Fruit fly (Drosophila melanogaster): ENCODE data around the gene CG3108.

Gene CG3108

DNA sequence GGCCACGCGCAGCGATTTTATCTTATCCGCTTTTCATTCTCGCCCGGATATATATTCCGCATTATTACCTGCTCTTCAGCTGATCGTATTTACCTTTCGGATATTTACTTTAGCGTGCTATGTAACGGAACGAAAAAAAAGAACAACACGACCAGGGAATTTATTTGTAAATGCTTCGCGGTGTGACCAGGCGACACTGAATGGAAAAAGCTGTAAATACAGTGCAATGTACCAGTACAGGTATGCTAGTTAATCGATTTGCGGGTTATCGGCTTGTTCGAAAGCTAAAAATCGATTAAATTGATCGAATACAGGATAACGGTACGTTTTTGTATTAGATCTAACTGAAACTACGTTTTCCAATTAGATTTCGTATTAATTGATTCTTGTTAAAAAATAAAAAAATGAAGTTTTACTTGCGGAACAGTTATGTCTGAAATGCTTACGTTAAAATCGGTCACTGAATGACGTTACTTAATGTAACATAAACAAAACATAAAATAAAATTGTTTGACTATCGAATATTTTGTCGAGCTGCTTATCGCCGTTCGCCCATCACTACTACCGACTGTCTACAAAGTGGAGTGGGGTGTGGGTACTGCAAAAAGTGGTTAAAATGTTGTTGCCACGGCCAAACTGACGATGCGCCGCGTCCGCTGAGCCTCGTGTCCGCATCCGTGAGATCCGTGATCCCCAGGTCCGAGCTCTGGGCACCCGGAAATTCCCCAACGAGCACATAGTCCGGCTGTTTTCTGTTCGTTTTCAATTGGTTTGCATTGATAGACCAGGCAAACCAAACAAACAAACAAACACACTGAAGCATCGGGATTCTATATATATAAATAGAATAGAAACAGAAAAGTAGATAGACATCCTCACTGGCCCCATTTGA lies 17.2 kb downstream of the CG3108 start, which contains the start of the genes MAPk-Ak2 and CG42699 (continued):
- peak; percentile 50 for TF ChIP-seq pdm3 (GFP tag; optimal IDR thresholded peaks at IDR 0.05)
- TF ChIP-seq Eip75B (GFP tag; optimal IDR thresholded peaks at IDR 0.05) = peak; percentile 38
- TF ChIP-seq fkh (GFP tag; optimal IDR thresholded peaks at IDR 0.05) = peak; percentile 97
- peak; percentile 10 for TF ChIP-seq acj6 (GFP tag; optimal IDR thresholded peaks at IDR 0.05)
- TF ChIP-seq CG8319 (GFP tag; optimal IDR thresholded peaks at IDR 0.05) = no peak
- TF ChIP-seq Ets96B (tag; optimal IDR thresholded peaks at IDR 0.05) = peak; percentile 15
- TF ChIP-seq fd85E (GFP tag; optimal IDR thresholded peaks at IDR 0.05) = no peak
- TF ChIP-seq ss (GFP tag; optimal IDR thresholded peaks at IDR 0.05) = peak; percentile 65 to 80
- peak; percentile 29 for TF ChIP-seq Blimp-1 (GFP tag; optimal IDR thresholded peaks at IDR 0.05)
- peak; percentile 49 for TF ChIP-seq CG10631 (GFP tag; optimal IDR thresholded peaks at IDR 0.05)
- TF ChIP-seq Smox (GFP tag; optimal IDR thresholded peaks at IDR 0.05) = no peak
- TF ChIP-seq dac (GFP tag; optimal IDR thresholded peaks at IDR 0.05) = no peak
- TF ChIP-seq Met (GFP tag; optimal IDR thresholded peaks at IDR 0.05) = peak; percentile 54
- TF ChIP-seq CG32006 (GFP tag; optimal IDR thresholded peaks at IDR 0.05) = no peak
- TF ChIP-seq CG8119 (GFP tag; IDR thresholded peaks at IDR 0.05) = 0 out of 3 replicates have a peak, but pooled peaks have one; percentile 22
- no peak for TF ChIP-seq Eip93F (GFP tag; optimal IDR thresholded peaks at IDR 0.05)
- peak; percentile 72 for TF ChIP-seq esn (GFP tag; optimal IDR thresholded peaks at IDR 0.05)
- TF ChIP-seq fd59A (GFP tag; optimal IDR thresholded peaks at IDR 0.05) = peak; percentile 13
- peak; percentile 66 for TF ChIP-seq CG6854 (GFP tag; optimal IDR thresholded peaks at IDR 0.05)
- TF ChIP-seq achi (GFP tag; optimal IDR thresholded peaks at IDR 0.05) = peak; percentile 42
- peak; percentile 57 for TF ChIP-seq vri (GFP tag; optimal IDR thresholded peaks at IDR 0.05)
- no peak for TF ChIP-seq Gug (GFP tag; IDR thresholded peaks at IDR 0.05)
- no peak for TF ChIP-seq Hr4 (GFP tag; optimal IDR thresholded peaks at IDR 0.05)
- peak; percentile 70 for TF ChIP-seq net (GFP tag; optimal IDR thresholded peaks at IDR 0.05)
- TF ChIP-seq Eip78C (GFP tag) = peak; percentile 87
- peak; percentile 7 for TF ChIP-seq CG6276 (GFP tag; optimal IDR thresholded peaks at IDR 0.05)
- TF ChIP-seq CG6792 (GFP tag; optimal IDR thresholded peaks at IDR 0.05) = peak; percentile 54

DNA sequence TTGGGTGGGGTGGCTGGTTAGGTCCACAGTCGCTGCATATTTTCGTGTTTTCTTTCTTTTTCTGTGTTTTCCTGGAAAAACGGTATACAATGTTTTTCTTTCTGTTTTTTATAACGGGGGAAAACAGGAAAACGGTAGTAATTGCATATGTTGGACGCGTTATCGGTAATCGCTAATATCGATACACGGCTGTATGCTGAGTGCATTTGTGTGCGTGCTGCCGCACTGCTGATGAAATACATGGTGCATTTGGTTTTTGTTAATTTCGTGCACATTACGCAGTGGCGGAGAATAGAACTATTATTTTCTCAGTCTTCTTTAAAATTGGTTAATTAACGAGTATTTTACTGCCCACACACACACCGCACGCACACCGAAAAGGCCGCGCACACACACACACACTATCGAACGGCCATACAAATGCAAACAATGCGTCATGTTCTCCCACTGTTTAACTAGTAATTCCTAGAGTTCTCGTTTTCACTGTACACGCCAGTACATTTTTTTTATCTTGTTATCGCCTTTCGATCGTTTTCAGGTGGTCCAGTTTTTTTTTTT lies 17.9 kb downstream of the CG3108 start:
- TF ChIP-seq CG15336 (GFP tag; IDR thresholded peaks at IDR 0.05) = peak; percentile 12; the same call in 1 of the 2 replicates
- TF ChIP-seq CG6163 (GFP tag; IDR thresholded peaks at IDR 0.05) = 0 out of 3 replicates have a peak, but pooled peaks have one; percentile 5
- TF ChIP-seq svp (GFP tag) = no peak

DNA sequence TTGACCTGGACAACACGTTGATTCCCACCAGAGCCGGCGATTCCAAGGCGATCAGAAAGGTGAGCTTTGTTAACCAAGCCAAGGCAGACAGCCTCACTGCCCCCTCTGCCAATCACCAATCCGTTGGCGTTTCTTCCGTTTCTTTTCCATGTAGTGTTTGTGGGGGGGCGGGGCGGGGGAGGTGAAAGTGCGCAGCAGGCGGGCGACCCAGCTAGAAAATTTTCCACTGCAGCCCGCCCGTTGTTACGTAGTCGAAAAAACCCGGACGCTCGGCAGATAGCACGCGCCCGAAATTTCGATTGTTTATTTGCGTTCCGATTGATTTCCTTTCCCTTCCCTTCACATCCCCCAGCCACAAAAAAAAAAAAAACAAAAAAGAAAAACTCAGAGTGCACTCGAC lies 25.3 kb downstream of the CG3108 start:
- no peak for TF ChIP-seq OdsH (GFP tag; optimal IDR thresholded peaks at IDR 0.05)
- TF ChIP-seq vri (GFP tag; optimal IDR thresholded peaks at IDR 0.05) = peak; percentile 39

DNA sequence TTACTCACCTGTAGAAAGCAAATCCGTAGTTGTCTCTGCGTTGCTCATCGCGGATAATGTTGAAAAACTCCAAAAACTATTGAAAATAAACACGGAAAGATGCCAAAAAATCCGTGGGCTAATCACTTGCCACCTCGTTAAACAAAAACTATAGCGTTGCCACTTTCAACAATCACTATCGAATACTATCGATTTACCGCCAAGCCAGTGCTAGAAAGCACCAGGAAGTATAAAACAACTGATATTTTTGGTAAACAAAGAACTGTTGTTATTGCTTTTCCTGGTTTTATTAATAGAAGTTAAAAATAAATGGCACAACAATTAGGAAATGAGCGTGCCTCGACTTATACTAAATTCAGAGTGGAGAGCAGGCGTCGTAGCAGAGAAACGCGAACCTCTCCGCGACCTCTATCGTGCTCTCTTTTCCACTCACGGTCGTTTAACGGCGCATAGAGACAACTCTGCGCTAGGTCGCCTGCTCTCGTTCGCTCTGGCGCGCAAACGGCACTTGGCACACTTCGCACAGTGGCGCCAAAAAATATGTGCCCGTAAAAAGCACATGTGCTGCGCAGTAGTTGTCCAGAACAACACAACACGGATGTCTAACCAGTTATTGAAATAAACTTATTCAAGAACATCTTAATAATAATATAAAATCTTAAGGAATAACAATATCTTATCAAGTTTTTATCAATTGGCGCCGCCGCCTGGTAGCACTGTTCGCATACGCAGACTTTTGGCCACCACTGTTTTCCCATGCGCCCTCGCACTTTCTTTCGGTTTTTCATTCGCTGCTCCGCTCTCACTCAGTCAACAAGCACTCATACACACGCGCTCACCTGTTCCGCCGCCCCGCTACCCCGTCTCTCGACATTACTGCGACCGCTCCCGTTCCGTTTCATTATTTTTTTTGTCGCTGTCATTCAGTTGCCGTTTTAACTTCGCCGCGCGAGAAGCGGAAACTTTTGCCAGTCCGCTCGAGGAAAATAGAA lies 26.3 kb downstream of the CG3108 start, which contains the start of the genes lin-52 and CG15771:
Gene lin-52, minus strand, starts transcription at position 122 of the 992 bp plus-strand sequence.
Gene CG15771, plus strand, starts transcription at position 738 of the 992 bp plus-strand sequence.
- TF ChIP-seq Ets21C (GFP tag; optimal IDR thresholded peaks at IDR 0.05) (peak; percentile 86), CG31627 (GFP tag; optimal IDR thresholded peaks at IDR 0.05) (peak; percentile 92), lz (GFP tag; optimal IDR thresholded peaks at IDR 0.05) (peak; percentile 95), CG6808 (GFP tag; optimal IDR thresholded peaks at IDR 0.05) (peak; percentile 98), CG10669 (GFP tag; optimal IDR thresholded peaks at IDR 0.05) (peak; percentile 95), Met (GFP tag; optimal IDR thresholded peaks at IDR 0.05) (peak; percentile 96), eg (GFP tag; IDR thresholded peaks at IDR 0.05) (peak; percentile 95), fd59A (GFP tag; optimal IDR thresholded peaks at IDR 0.05) (peak; percentile 94), cyc (GFP tag; optimal IDR thresholded peaks at IDR 0.05) (peak; percentile 92), Gug (GFP tag; IDR thresholded peaks at IDR 0.05) (peak; percentile 95), CG11294 (GFP tag; IDR thresholded peaks at IDR 0.05) (peak; percentile 93), CG6163 (GFP tag; IDR thresholded peaks at IDR 0.05) (peak; percentile 94), fkh (GFP tag; optimal IDR thresholded peaks at IDR 0.05) (peak; percentile 98), Eip75B (GFP tag; optimal IDR thresholded peaks at IDR 0.05) (peak; percentile 94), CG9139 (GFP tag; optimal IDR thresholded peaks at IDR 0.05) (peak; percentile 95), Blimp-1 (GFP tag; optimal IDR thresholded peaks at IDR 0.05) (peak; percentile 92), CG6854 (GFP tag; optimal IDR thresholded peaks at IDR 0.05) (peak; percentile 96), CG32006 (GFP tag; optimal IDR thresholded peaks at IDR 0.05) (peak; percentile 97), svp (GFP tag) (peak; percentile 97), Hr4 (GFP tag; optimal IDR thresholded peaks at IDR 0.05) (peak; percentile 93)
